Fruit fly (Drosophila melanogaster) whole organism, embryonic: Measurements from ENCODE around the gene Invadolysin.

Experiments
- Awh ChIP-seq: fragments of 200-800 bp; sonication (Bioruptor generic); IDR thresholded peaks from 2 replicates; pipeline ENCODE4, ENCODE4 v1.3.6; 2022; ENCODE audit warnings: missing biosample characterization, missing genetic modification characterization
- CG10431 ChIP-seq: fragments of 200-800 bp; sonication (Bioruptor generic); optimal IDR thresholded peaks from 3 replicates; lab custom pipeline; 2018; ENCODE audit warnings: missing biosample characterization, mild to moderate bottlenecking, missing genetic modification characterization
- CG12659 ChIP-seq: fragments of 200-800 bp; sonication (Bioruptor generic); optimal IDR thresholded peaks from 3 replicates; lab custom pipeline; 2017; ENCODE audit warnings: mild to moderate bottlenecking, missing biosample characterization, missing genetic modification reagents, missing genetic modification characterization
- CG13296 ChIP-seq: fragments of 200-800 bp; sonication (Bioruptor generic); optimal IDR thresholded peaks from 3 replicates; lab custom pipeline; 2018; ENCODE audit warnings: missing biosample characterization, mild to moderate bottlenecking, missing genetic modification characterization
- CG13775 ChIP-seq: fragments of 200-800 bp; sonication (Bioruptor generic); optimal IDR thresholded peaks from 3 replicates; lab custom pipeline; 2017; ENCODE audit warnings: missing biosample characterization, mild to moderate bottlenecking, missing genetic modification characterization
- CG15073 ChIP-seq: fragments of 200-800 bp; sonication (Bioruptor generic); optimal IDR thresholded peaks from 2 replicates; lab custom pipeline; 2016; ENCODE audit warnings: missing biosample characterization, missing genetic modification characterization
- CG15601 ChIP-seq: fragments of 200-800 bp; sonication (Bioruptor generic); optimal IDR thresholded peaks from 3 replicates; lab custom pipeline; 2019; ENCODE audit warnings: missing biosample characterization, mild to moderate bottlenecking, missing genetic modification characterization, moderate library complexity
- CG1647 ChIP-seq: fragments of 200-800 bp; sonication (Bioruptor generic); optimal IDR thresholded peaks from 3 replicates; lab custom pipeline; 2016; ENCODE audit warnings: missing biosample characterization, missing genetic modification characterization
- CG1832 ChIP-seq: fragments of 200-800 bp; sonication (Bioruptor generic); optimal IDR thresholded peaks from 2 replicates; lab custom pipeline; 2017; ENCODE audit warnings: missing biosample characterization, mild to moderate bottlenecking, missing genetic modification characterization, inconsistent platforms
- CG2889 ChIP-seq: fragments of 200-800 bp; sonication (Bioruptor generic); IDR thresholded peaks from 3 replicates; pipeline ENCODE4 v1.3.6; 2022; ENCODE audit warnings: missing biosample characterization, missing genetic modification characterization
- CG32772 ChIP-seq: fragments of 200-800 bp; sonication (Bioruptor generic); IDR thresholded peaks from 2 replicates; pipeline ENCODE4 v1.3.6; 2022; ENCODE audit warnings: missing biosample characterization, missing genetic modification characterization
- CG3407 ChIP-seq: fragments of 200-800 bp; sonication (Bioruptor generic); optimal IDR thresholded peaks from 2 replicates; lab custom pipeline; 2018; ENCODE audit warnings: missing biosample characterization, mild to moderate bottlenecking, missing genetic modification characterization
- CG6175 ChIP-seq: fragments of 200-800 bp; sonication (Bioruptor generic); IDR thresholded peaks from 3 replicates; pipeline ENCODE4 v1.3.6; 2022; ENCODE audit warnings: missing biosample characterization, missing genetic modification characterization
- CG6254 ChIP-seq: fragments of 200-800 bp; sonication (Bioruptor generic); optimal IDR thresholded peaks from 3 replicates; lab custom pipeline; 2017; ENCODE audit warnings: mild to moderate bottlenecking, missing biosample characterization, missing genetic modification reagents, missing genetic modification characterization
- CG8290 ChIP-seq, 3 experiments: fragments of 200-800 bp; sonication (Bioruptor generic); optimal IDR thresholded peaks; 2 replicates each; lab custom pipeline; 2016 to 2019; ENCODE audit warnings: missing biosample characterization in 3 of 3, missing genetic modification characterization in 3 of 3, mild to moderate bottlenecking in 2 of 3, moderate library complexity in 1 of 3
- CG9609 ChIP-seq: fragments of 200-800 bp; sonication (Bioruptor generic); optimal IDR thresholded peaks from 3 replicates; lab custom pipeline; 2016; ENCODE audit warnings: missing biosample characterization, missing genetic modification characterization
- CG9727 ChIP-seq: fragments of 200-800 bp; sonication (Bioruptor generic); optimal IDR thresholded peaks from 3 replicates; lab custom pipeline; 2017; ENCODE audit warnings: missing biosample characterization, mild to moderate bottlenecking, missing genetic modification characterization
- Chrac-16 ChIP-seq: fragments of 200-800 bp; sonication (Bioruptor generic); optimal IDR thresholded peaks from 3 replicates; lab custom pipeline; 2016; ENCODE audit warnings: missing biosample characterization, missing genetic modification characterization
- D19B ChIP-seq: fragments of 200-800 bp; sonication (Bioruptor generic); optimal IDR thresholded peaks from 2 replicates; lab custom pipeline; 2017; ENCODE audit warnings: missing biosample characterization, mild to moderate bottlenecking, missing genetic modification characterization
- Elba2 ChIP-seq: fragments of 200-800 bp; sonication (Bioruptor generic); optimal IDR thresholded peaks from 3 replicates; lab custom pipeline; 2016; ENCODE audit warnings: missing biosample characterization, missing genetic modification characterization
- HLH3B ChIP-seq: fragments of 200-800 bp; sonication (Bioruptor generic); IDR thresholded peaks from 2 replicates; pipeline ENCODE4 v1.3.6; 2022; ENCODE audit warnings: missing biosample characterization, missing genetic modification characterization
- MESR4 ChIP-seq: fragments of 200-800 bp; sonication (Bioruptor generic); optimal IDR thresholded peaks from 2 replicates; lab custom pipeline; 2018; ENCODE audit warnings: missing biosample characterization, mild to moderate bottlenecking, missing genetic modification characterization, moderate library complexity
- Med ChIP-seq: fragments of 200-800 bp; sonication (Bioruptor generic); peaks from one replicate; lab custom pipeline; 2016; ENCODE audit warnings: missing biosample characterization, missing genetic modification characterization, mild to moderate bottlenecking, inconsistent platforms, moderate library complexity
- Oli ChIP-seq: fragments of 200-800 bp; sonication (Bioruptor generic); optimal IDR thresholded peaks from 2 replicates; lab custom pipeline; 2018; ENCODE audit warnings: missing biosample characterization, mild to moderate bottlenecking, missing genetic modification characterization, moderate library complexity
- Scr ChIP-seq: fragments of 200-800 bp; sonication (Bioruptor generic); IDR thresholded peaks from 2 replicates; pipeline ENCODE4 v1.3.6; 2022; ENCODE audit warnings: missing biosample characterization, missing genetic modification characterization; ENCODE audit not compliant: partially characterized antibody
- al ChIP-seq: fragments of 200-800 bp; sonication (Bioruptor generic); IDR thresholded peaks from 2 replicates; pipeline ENCODE4 v1.3.6; 2022; ENCODE audit warnings: missing biosample characterization, missing genetic modification characterization
- ap ChIP-seq: fragments of 200-800 bp; sonication (Bioruptor generic); IDR thresholded peaks from 2 replicates; pipeline ENCODE4 v1.3.6; 2022; ENCODE audit warnings: missing biosample characterization, missing genetic modification characterization
- ara ChIP-seq: fragments of 200-800 bp; sonication (Bioruptor generic); IDR thresholded peaks from 2 replicates; pipeline ENCODE4 v1.3.6; 2022; ENCODE audit warnings: missing biosample characterization, missing genetic modification characterization
- dysf ChIP-seq: fragments of 200-800 bp; sonication (Bioruptor generic); IDR thresholded peaks from 3 replicates; pipeline ENCODE4 v1.3.6; 2022; ENCODE audit warnings: missing biosample characterization, missing genetic modification characterization
- ems ChIP-seq: fragments of 200-800 bp; sonication (Bioruptor generic); optimal IDR thresholded peaks from 3 replicates; lab custom pipeline; 2016; ENCODE audit warnings: missing biosample characterization, missing genetic modification characterization
- eyg ChIP-seq: fragments of 200-800 bp; sonication (Bioruptor generic); optimal IDR thresholded peaks from 3 replicates; lab custom pipeline; 2016; ENCODE audit warnings: missing biosample characterization, missing genetic modification characterization
- gce ChIP-seq: fragments of 200-800 bp; sonication (Bioruptor generic); IDR thresholded peaks from 3 replicates; pipeline ENCODE4 v1.3.6; 2022; ENCODE audit warnings: missing biosample characterization, missing genetic modification characterization
- grau ChIP-seq: fragments of 200-800 bp; optimal IDR thresholded peaks from 3 replicates; lab custom pipeline; 2019; ENCODE audit warnings: missing biosample characterization, mild to moderate bottlenecking, missing genetic modification characterization, moderate library complexity
- insv ChIP-seq, 2 experiments: fragments of 200-800 bp; sonication (Bioruptor generic); optimal IDR thresholded peaks; 3 replicates each; lab custom pipeline; 2016 to 2018; ENCODE audit warnings: missing biosample characterization in 2 of 2, missing genetic modification characterization in 2 of 2
- kay ChIP-seq: fragments of 200-800 bp; sonication (Bioruptor generic); optimal IDR thresholded peaks from 2 replicates; lab custom pipeline; 2016; ENCODE audit warnings: missing biosample characterization, missing genetic modification characterization
- mirr ChIP-seq: fragments of 200-800 bp; sonication (Bioruptor generic); optimal IDR thresholded peaks from 3 replicates; lab custom pipeline; 2018; ENCODE audit warnings: missing biosample characterization, mild to moderate bottlenecking, missing genetic modification characterization
- nau ChIP-seq: fragments of 200-800 bp; sonication (Bioruptor generic); optimal IDR thresholded peaks from 3 replicates; lab custom pipeline; 2017; ENCODE audit warnings: missing biosample characterization, mild to moderate bottlenecking, missing genetic modification characterization, missing genetic modification reagents
- nmo ChIP-seq: fragments of 200-800 bp; sonication (Bioruptor generic); optimal IDR thresholded peaks from 2 replicates; lab custom pipeline; 2018; ENCODE audit warnings: missing biosample characterization, mild to moderate bottlenecking, missing genetic modification characterization, moderate library complexity
- org-1 ChIP-seq: fragments of 200-800 bp; sonication (Bioruptor generic); optimal IDR thresholded peaks from 2 replicates; lab custom pipeline; 2017; ENCODE audit warnings: missing biosample characterization, missing genetic modification characterization
- pfk ChIP-seq: fragments of 200-800 bp; sonication (Bioruptor generic); optimal IDR thresholded peaks from 2 replicates; lab custom pipeline; 2018; ENCODE audit warnings: missing biosample characterization, mild to moderate bottlenecking, missing genetic modification characterization, moderate library complexity
- pros ChIP-seq: fragments of 200-800 bp; sonication (Bioruptor generic); optimal IDR thresholded peaks from 3 replicates; lab custom pipeline; 2019; ENCODE audit warnings: missing biosample characterization, mild to moderate bottlenecking, missing genetic modification characterization, moderate library complexity
- ranshi ChIP-seq: fragments of 200-800 bp; sonication (Bioruptor generic); IDR thresholded peaks from 2 replicates; pipeline ENCODE4 v1.3.6; 2022; ENCODE audit warnings: missing biosample characterization, missing genetic modification characterization
- row ChIP-seq: fragments of 200-800 bp; sonication (Bioruptor generic); IDR thresholded peaks from 3 replicates; pipeline ENCODE4 v1.3.6; 2022; ENCODE audit warnings: missing biosample characterization, missing genetic modification characterization
- slbo ChIP-seq: fragments of 200-800 bp; sonication (Bioruptor generic); IDR thresholded peaks from 2 replicates; pipeline ENCODE4 v1.3.6; 2022; ENCODE audit warnings: missing biosample characterization, missing genetic modification characterization
- sr ChIP-seq: fragments of 200-800 bp; sonication (Bioruptor generic); IDR thresholded peaks from 3 replicates; pipeline ENCODE4 v1.3.6; 2022; ENCODE audit warnings: missing biosample characterization, missing genetic modification characterization
- tin ChIP-seq: fragments of 200-800 bp; sonication (Bioruptor generic); optimal IDR thresholded peaks from 3 replicates; lab custom pipeline; 2016; ENCODE audit warnings: missing biosample characterization, missing genetic modification characterization
- unpg ChIP-seq: fragments of 200-800 bp; sonication (Bioruptor generic); optimal IDR thresholded peaks from 3 replicates; lab custom pipeline; 2018; ENCODE audit warnings: missing biosample characterization, mild to moderate bottlenecking, missing genetic modification characterization, moderate library complexity
- zfh1 ChIP-seq: fragments of 200-800 bp; sonication (Bioruptor generic); IDR thresholded peaks from 3 replicates; pipeline ENCODE4 v1.3.6; 2022; ENCODE audit warnings: missing biosample characterization, missing genetic modification characterization

Invadolysin gene

DNA sequence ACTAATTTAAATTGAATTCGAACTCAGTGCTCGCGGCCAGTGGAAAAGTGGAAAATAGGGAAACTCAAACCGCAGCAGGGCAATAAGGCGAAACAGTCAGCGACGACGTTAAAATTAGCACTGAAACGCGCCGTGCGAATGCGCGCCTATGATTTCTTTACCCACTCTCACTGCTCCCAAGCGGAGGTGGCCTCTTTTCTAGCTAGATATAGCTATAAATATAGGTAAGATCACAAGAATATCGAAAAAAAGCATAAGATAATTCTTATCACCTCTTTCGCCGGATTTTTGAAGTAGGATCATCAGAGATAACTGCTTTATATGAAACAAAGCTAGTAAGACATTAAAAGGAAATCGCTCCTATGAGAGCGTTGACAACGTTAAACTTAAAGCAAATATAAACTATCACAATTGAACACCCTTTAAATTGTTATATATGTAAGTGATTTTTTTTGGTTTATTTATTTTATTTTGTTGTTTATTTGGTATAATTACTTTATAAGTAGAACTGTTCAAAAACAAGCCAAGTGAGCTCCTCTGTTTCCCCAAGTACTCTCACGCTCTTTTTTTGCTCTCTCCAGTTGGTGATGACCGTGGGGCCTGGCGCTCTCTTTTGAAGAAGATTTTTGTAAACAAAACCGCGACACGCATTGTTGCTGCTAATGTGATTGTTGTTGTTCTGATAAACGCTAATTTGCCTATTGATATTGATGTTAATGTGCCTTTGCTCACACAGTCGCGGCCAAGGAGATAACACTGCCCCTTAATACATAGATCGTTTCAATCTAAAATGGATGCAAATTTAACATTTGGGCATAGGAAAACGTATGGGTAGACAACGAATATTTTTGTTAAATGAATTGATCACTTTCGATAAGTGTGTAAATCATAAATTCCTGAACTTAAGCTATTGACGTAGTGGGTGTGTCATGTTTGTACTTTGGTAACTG, 4.5 kb upstream of the Invadolysin start, which contains the start of gene tws (continued):
- TF ChIP-seq org-1 (peak; percentile 51), ems (GFP tag; lab: Kevin White, UChicago) (peak; percentile 35), CG13775 (GFP tag; lab: Kevin White, UChicago) (peak; percentile 37), sr (0 out of 3 replicates have a peak, but pooled peaks have one; percentile 26), Scr (GFP tag; lab: Robert Waterston, UW) (no peak), CG9727 (peak; percentile 54), tin (GFP tag; lab: Kevin White, UChicago) (no peak), al (0 out of 2 replicates have a peak, but pooled peaks have one; percentile 37), CG2889 (no peak), CG8290 (GFP tag; optimal IDR thresholded peaks at IDR 0.05; lab: Kevin White, UChicago) (no peak), CG8290 (tag; optimal IDR thresholded peaks at IDR 0.05; lab: Kevin White, UChicago) (peak in 1 of 2 experiments; percentile 94), mirr (GFP tag; lab: Kevin White, UChicago) (peak; percentile 83), Chrac-16 (GFP tag; lab: Kevin White, UChicago) (no peak), CG12659 (GFP tag; lab: Kevin White, UChicago) (peak; percentile 44), slbo (GFP tag; lab: Robert Waterston, UW) (peak; percentile 69), CG1647 (GFP tag; lab: Kevin White, UChicago) (no peak), Elba2 (no peak), Oli (tag; lab: Kevin White, UChicago) (peak; percentile 21), CG3407 (GFP tag; lab: Kevin White, UChicago) (no peak), ara (GFP tag; lab: Robert Waterston, UW) (peak; percentile 42; the same call in 1 of the 2 replicates), gce (GFP tag; lab: Robert Waterston, UW) (0 out of 3 replicates have a peak, but pooled peaks have one; percentile 17), CG15073 (GFP tag; lab: Kevin White, UChicago) (no peak), CG15601 (peak; percentile 10), zfh1 (peak; percentile 38; the same call in 2 of the 3 replicates), nmo (GFP tag; lab: Kevin White, UChicago) (peak; percentile 23), row (GFP tag; lab: Robert Waterston, UW) (peak; percentile 90), CG1832 (no peak), pfk (GFP tag; lab: Kevin White, UChicago) (no peak), pros (GFP tag; lab: Kevin White, UChicago) (no peak), nau (peak; percentile 3), CG13296 (GFP tag; lab: Kevin White, UChicago) (peak; percentile 10), kay (GFP tag; lab: Kevin White, UChicago) (no peak), CG10431 (GFP tag; lab: Kevin White, UChicago) (peak; percentile 1), unpg (GFP tag; lab: Kevin White, UChicago) (peak; percentile 69), Med (GFP tag; lab: Kevin White, UChicago) (peak; percentile 94), CG32772 (GFP tag; lab: Robert Waterston, UW) (no peak), ranshi (GFP tag; lab: Robert Waterston, UW) (peak; percentile 45; the same call in 1 of the 2 replicates), eyg (GFP tag; lab: Kevin White, UChicago) (peak; percentile 48), Awh (peak; percentile 90), CG6254 (peak; percentile 54), insv (GFP tag; optimal IDR thresholded peaks at IDR 0.05; lab: Kevin White, UChicago) (no peak), dysf (peak; percentile 66), ap (no peak), D19B (GFP tag; lab: Kevin White, UChicago) (peak; percentile 28), MESR4 (GFP tag; lab: Kevin White, UChicago) (peak; percentile 14), grau (tag; lab: Kevin White, UChicago) (peak; percentile 59), CG6175 (0 out of 3 replicates have a peak, but pooled peaks have one; percentile 37), CG9609 (GFP tag; lab: Kevin White, UChicago) (no peak), HLH3B (0 out of 2 replicates have a peak, but pooled peaks have one; percentile 5)
